Worm (Caenorhabditis elegans): Measurements from ENCODE around the gene msp-45.

DNA sequence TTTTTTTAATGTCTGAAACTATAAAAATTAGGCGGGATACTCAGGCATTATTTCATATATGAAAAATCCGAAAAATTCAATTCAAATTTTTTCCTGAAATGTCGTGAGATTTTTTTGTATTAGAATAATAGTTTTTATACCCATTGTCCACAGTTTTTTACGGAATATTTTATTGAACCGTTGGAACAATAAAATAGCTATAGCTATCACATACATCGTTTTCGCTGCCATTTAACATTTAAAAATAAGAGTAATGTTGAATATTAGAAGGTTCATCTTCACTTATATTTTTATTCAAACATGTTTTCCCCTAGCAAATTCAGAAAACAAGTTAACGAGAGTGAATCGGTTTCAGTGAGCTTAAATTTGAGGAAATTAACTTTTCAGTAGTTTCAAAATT, 14.7 kb upstream of the msp-45 start, which contains the start of gene C27D6.15:
- no peak for TF ChIP-seq hlh-30 (tag; optimal IDR thresholded peaks at IDR 0.05; ENCODE audit: insufficient read depth)
- no peak for TF ChIP-seq dve-1 (tag; optimal IDR thresholded peaks at IDR 0.05)
- no peak for TF ChIP-seq pax-1 (tag; optimal IDR thresholded peaks at IDR 0.05)
- no peak for TF ChIP-seq ahr-1 (tag; optimal IDR thresholded peaks at IDR 0.05)
